Fruit fly (Drosophila melanogaster) whole organism, embryonic: ENCODE results near the gene CG6766.
A peak's percentile ranks its signal among the peaks of the same experiment; 100 is the strongest.

Source experiments
- Ada2b ChIP-seq: fragments of 200-800 bp; sonication (Bioruptor generic); IDR thresholded peaks from 2 replicates; pipeline ENCODE4 v1.3.6; 2022; ENCODE audit warnings: missing biosample characterization, missing genetic modification characterization
- Adf1 ChIP-seq: fragments of 200-800 bp; sonication (Bioruptor generic); IDR thresholded peaks from 2 replicates; pipeline ENCODE4 v1.3.6; 2022; ENCODE audit warnings: missing biosample characterization, missing genetic modification characterization
- Aef1 ChIP-seq: fragments of 200-800 bp; sonication (Bioruptor generic); IDR thresholded peaks from 3 replicates; pipeline ENCODE4 v1.3.6; 2022; ENCODE audit warnings: missing biosample characterization, missing genetic modification characterization
- Antp ChIP-seq: fragments of 200-800 bp; sonication (Bioruptor generic); optimal IDR thresholded peaks from 3 replicates; lab custom pipeline; 2016; ENCODE audit warnings: missing biosample characterization, missing genetic modification characterization
- Atf3 ChIP-seq: fragments of 200-800 bp; sonication (Bioruptor generic); optimal IDR thresholded peaks from 3 replicates; lab custom pipeline; 2016; ENCODE audit warnings: missing biosample characterization, missing genetic modification characterization
- Atf6 ChIP-seq: fragments of 200-800 bp; sonication (Bioruptor generic); IDR thresholded peaks from 2 replicates; pipeline ENCODE4 v1.3.6; 2022; ENCODE audit warnings: missing biosample characterization, missing genetic modification characterization
- CG10209 ChIP-seq: fragments of 200-800 bp; sonication (Bioruptor generic); optimal IDR thresholded peaks from 3 replicates; lab custom pipeline; 2017; ENCODE audit warnings: missing biosample characterization, mild to moderate bottlenecking, missing genetic modification characterization, missing genetic modification reagents
- CG10366 ChIP-seq: fragments of 200-800 bp; sonication (Bioruptor generic); IDR thresholded peaks from 2 replicates; pipeline ENCODE4 v1.3.6; 2022; ENCODE audit warnings: missing biosample characterization, missing genetic modification characterization
- CG17359 ChIP-seq: fragments of 200-800 bp; sonication (Bioruptor generic); optimal IDR thresholded peaks from 3 replicates; lab custom pipeline; 2018; ENCODE audit warnings: missing biosample characterization, mild to moderate bottlenecking, missing genetic modification characterization, moderate library complexity
- CG2889 ChIP-seq: fragments of 200-800 bp; sonication (Bioruptor generic); IDR thresholded peaks from 3 replicates; pipeline ENCODE4 v1.3.6; 2022; ENCODE audit warnings: missing biosample characterization, missing genetic modification characterization
- CG31365 ChIP-seq: fragments of 200-800 bp; sonication (Bioruptor generic); optimal IDR thresholded peaks from 2 replicates; lab custom pipeline; 2018; ENCODE audit warnings: missing biosample characterization, mild to moderate bottlenecking, missing genetic modification characterization
- CG3163 ChIP-seq: fragments of 200-800 bp; sonication (Bioruptor generic); optimal IDR thresholded peaks from 3 replicates; lab custom pipeline; 2016; ENCODE audit warnings: missing biosample characterization, missing genetic modification characterization
- CG32767 ChIP-seq: fragments of 200-800 bp; sonication (Bioruptor generic); IDR thresholded peaks from 2 replicates; pipeline ENCODE4 v1.3.6; 2022; ENCODE audit warnings: missing biosample characterization, missing genetic modification characterization
- CG33557 ChIP-seq: fragments of 200-800 bp; sonication (Bioruptor generic); optimal IDR thresholded peaks from 2 replicates; lab custom pipeline; 2019; ENCODE audit warnings: missing biosample characterization, mild to moderate bottlenecking, missing genetic modification characterization, moderate library complexity
- CG42726 ChIP-seq: fragments of 200-800 bp; sonication (Bioruptor generic); IDR thresholded peaks from 2 replicates; pipeline ENCODE4 v1.3.6; 2022; ENCODE audit warnings: missing biosample characterization, missing genetic modification characterization; ENCODE audit not compliant: partially characterized antibody
- CG4617 ChIP-seq: fragments of 200-800 bp; sonication (Bioruptor generic); optimal IDR thresholded peaks from 3 replicates; lab custom pipeline; 2016; ENCODE audit warnings: missing biosample characterization, missing genetic modification characterization, borderline replicate concordance
- CG7987 ChIP-seq: fragments of 200-800 bp; sonication (Bioruptor generic); optimal IDR thresholded peaks from 2 replicates; lab custom pipeline; 2018; ENCODE audit warnings: missing biosample characterization, mild to moderate bottlenecking, missing genetic modification characterization, moderate library complexity
- Dp ChIP-seq: fragments of 200-800 bp; sonication (Bioruptor generic); optimal IDR thresholded peaks from 2 replicates; lab custom pipeline; 2018; ENCODE audit warnings: missing biosample characterization, mild to moderate bottlenecking, missing genetic modification characterization, moderate library complexity
- Eip74EF ChIP-seq, 2 experiments: fragments of 200-800 bp in 1 of 2; fragments of >200 bp in 1 of 2; sonication (Bioruptor generic) in 1 of 2; optimal IDR thresholded peaks; 2 replicates each; lab custom pipeline; 2017 to 2019; ENCODE audit warnings: missing biosample characterization in 2 of 2, missing genetic modification characterization in 2 of 2, mild to moderate bottlenecking in 1 of 2, moderate library complexity in 1 of 2
- HLH4C ChIP-seq: fragments of 200-800 bp; sonication (Bioruptor generic); IDR thresholded peaks from 3 replicates; pipeline ENCODE4 v1.3.6; 2022; ENCODE audit warnings: missing biosample characterization, missing genetic modification characterization; ENCODE audit not compliant: partially characterized antibody
- Hr39 ChIP-seq: fragments of >200 bp; optimal IDR thresholded peaks from 2 replicates; lab custom pipeline; 2017
- Hr51 ChIP-seq, 2 experiments: fragments of 200-800 bp; sonication (Bioruptor generic); optimal IDR thresholded peaks; 2 replicates in 1 of 2; 3 replicates in 1 of 2; lab custom pipeline; 2016 to 2018; ENCODE audit warnings: missing biosample characterization in 2 of 2, missing genetic modification characterization in 2 of 2, mild to moderate bottlenecking in 1 of 2, moderate library complexity in 1 of 2
- Hr78 ChIP-seq, 2 experiments: fragments of 200-800 bp in 1 of 2; fragments of >200 bp in 1 of 2; sonication (Bioruptor generic) in 1 of 2; optimal IDR thresholded peaks; 2 replicates each; lab custom pipeline; 2017 to 2019; ENCODE audit warnings: missing biosample characterization in 2 of 2, missing genetic modification characterization in 2 of 2, mild to moderate bottlenecking in 1 of 2, moderate library complexity in 1 of 2
- Lpt ChIP-seq: fragments of >200 bp; optimal IDR thresholded peaks from 2 replicates; lab custom pipeline; 2018; ENCODE audit warnings: missing biosample characterization, missing genetic modification characterization
- Nf-YC ChIP-seq: fragments of 200-800 bp; optimal IDR thresholded peaks from 3 replicates; lab custom pipeline; 2019; ENCODE audit warnings: missing biosample characterization, mild to moderate bottlenecking, missing genetic modification characterization, moderate library complexity
- Oaz ChIP-seq: fragments of 200-800 bp; sonication (Bioruptor generic); IDR thresholded peaks from 2 replicates; pipeline ENCODE4 v1.3.6; 2022; ENCODE audit warnings: missing biosample characterization, missing genetic modification characterization
- Rx ChIP-seq: fragments of 200-800 bp; sonication (Bioruptor generic); IDR thresholded peaks from 2 replicates; pipeline ENCODE4 v1.3.6; 2022; ENCODE audit warnings: missing biosample characterization, missing genetic modification characterization
- Spps ChIP-seq: fragments of 200-800 bp; sonication (Bioruptor generic); optimal IDR thresholded peaks from 2 replicates; lab custom pipeline; 2018; ENCODE audit warnings: missing biosample characterization, mild to moderate bottlenecking, missing genetic modification characterization
- btn ChIP-seq: fragments of 200-800 bp; sonication (Bioruptor generic); optimal IDR thresholded peaks from 2 replicates; lab custom pipeline; 2016; ENCODE audit warnings: missing biosample characterization, missing genetic modification characterization
- caup ChIP-seq: fragments of 200-800 bp; sonication (Bioruptor generic); optimal IDR thresholded peaks from 3 replicates; lab custom pipeline; 2017; ENCODE audit warnings: missing biosample characterization, mild to moderate bottlenecking, missing genetic modification characterization, moderate library complexity; ENCODE audit not compliant: severe bottlenecking
- croc ChIP-seq: fragments of 200-800 bp; sonication (Bioruptor generic); conservative IDR thresholded peaks from 3 replicates; pipeline ENCODE4 v1.3.6; 2022; ENCODE audit warnings: missing biosample characterization, missing genetic modification characterization
- disco-r ChIP-seq: fragments of 200-800 bp; sonication (Bioruptor generic); optimal IDR thresholded peaks from 2 replicates; lab custom pipeline; 2016; ENCODE audit warnings: missing biosample characterization, missing genetic modification characterization
- dpn ChIP-seq, 2 experiments: fragments of 200-800 bp; sonication (Bioruptor generic); optimal IDR thresholded peaks; 3 replicates each; lab custom pipeline; 2016; ENCODE audit warnings: missing biosample characterization in 2 of 2, missing genetic modification characterization in 2 of 2
- emc ChIP-seq: fragments of 200-800 bp; sonication (Bioruptor generic); optimal IDR thresholded peaks from 2 replicates; lab custom pipeline; 2016; ENCODE audit warnings: missing biosample characterization, missing genetic modification characterization
- fd3F ChIP-seq: fragments of 200-800 bp; sonication (Bioruptor generic); optimal IDR thresholded peaks from 2 replicates; lab custom pipeline; 2018; ENCODE audit warnings: missing biosample characterization, mild to moderate bottlenecking, missing genetic modification characterization, moderate library complexity
- gce ChIP-seq: fragments of 200-800 bp; sonication (Bioruptor generic); IDR thresholded peaks from 3 replicates; pipeline ENCODE4 v1.3.6; 2022; ENCODE audit warnings: missing biosample characterization, missing genetic modification characterization
- gem ChIP-seq: fragments of 200-800 bp; sonication (Bioruptor generic); optimal IDR thresholded peaks from 2 replicates; lab custom pipeline; 2019; ENCODE audit warnings: missing biosample characterization, mild to moderate bottlenecking, missing genetic modification characterization, moderate library complexity
- gsb-n ChIP-seq: fragments of 200-800 bp; sonication (Bioruptor generic); optimal IDR thresholded peaks from 3 replicates; lab custom pipeline; 2018; ENCODE audit warnings: missing biosample characterization, mild to moderate bottlenecking, missing genetic modification characterization
- hbn ChIP-seq: fragments of 200-800 bp; sonication (Bioruptor generic); IDR thresholded peaks from 2 replicates; pipeline ENCODE4 v1.3.6; 2022; ENCODE audit warnings: missing biosample characterization, missing genetic modification characterization; ENCODE audit not compliant: partially characterized antibody
- hkb ChIP-seq, 2 experiments: fragments of 200-800 bp in 1 of 2; fragments of >200 bp in 1 of 2; sonication (Bioruptor generic) in 1 of 2; IDR thresholded peaks in 1 of 2; optimal IDR thresholded peaks in 1 of 2; 2 replicates each; pipeline versions ENCODE4 v1.3.6 to Lab custom; 2017 to 2022; ENCODE audit warnings: missing biosample characterization in 1 of 2, missing genetic modification characterization in 1 of 2
- kay ChIP-seq: fragments of 200-800 bp; sonication (Bioruptor generic); optimal IDR thresholded peaks from 2 replicates; lab custom pipeline; 2016; ENCODE audit warnings: missing biosample characterization, missing genetic modification characterization
- lilli ChIP-seq: fragments of 200-800 bp; sonication (Bioruptor generic); optimal IDR thresholded peaks from 3 replicates; lab custom pipeline; 2016; ENCODE audit warnings: missing biosample characterization, missing genetic modification characterization
- pnt ChIP-seq: fragments of 200-800 bp; sonication (Bioruptor generic); optimal IDR thresholded peaks from 3 replicates; lab custom pipeline; 2016; ENCODE audit warnings: missing biosample characterization, missing genetic modification characterization
- schlank ChIP-seq: fragments of 200-800 bp; sonication (Bioruptor generic); optimal IDR thresholded peaks from 2 replicates; lab custom pipeline; 2018; ENCODE audit warnings: missing biosample characterization, mild to moderate bottlenecking, missing genetic modification characterization
- slbo ChIP-seq: fragments of 200-800 bp; sonication (Bioruptor generic); IDR thresholded peaks from 2 replicates; pipeline ENCODE4 v1.3.6; 2022; ENCODE audit warnings: missing biosample characterization, missing genetic modification characterization
- unpg ChIP-seq: fragments of 200-800 bp; sonication (Bioruptor generic); optimal IDR thresholded peaks from 3 replicates; lab custom pipeline; 2018; ENCODE audit warnings: missing biosample characterization, mild to moderate bottlenecking, missing genetic modification characterization, moderate library complexity
- usp ChIP-seq: fragments of >200 bp; optimal IDR thresholded peaks from 2 replicates; lab custom pipeline; 2017; ENCODE audit warnings: missing biosample characterization, missing genetic modification characterization
- zen2 ChIP-seq: fragments of 200-800 bp; sonication (Bioruptor generic); IDR thresholded peaks from 3 replicates; pipeline ENCODE4 v1.3.6; 2022; ENCODE audit warnings: missing biosample characterization, missing genetic modification characterization; ENCODE audit not compliant: partially characterized antibody

The CG6766 gene

DNA sequence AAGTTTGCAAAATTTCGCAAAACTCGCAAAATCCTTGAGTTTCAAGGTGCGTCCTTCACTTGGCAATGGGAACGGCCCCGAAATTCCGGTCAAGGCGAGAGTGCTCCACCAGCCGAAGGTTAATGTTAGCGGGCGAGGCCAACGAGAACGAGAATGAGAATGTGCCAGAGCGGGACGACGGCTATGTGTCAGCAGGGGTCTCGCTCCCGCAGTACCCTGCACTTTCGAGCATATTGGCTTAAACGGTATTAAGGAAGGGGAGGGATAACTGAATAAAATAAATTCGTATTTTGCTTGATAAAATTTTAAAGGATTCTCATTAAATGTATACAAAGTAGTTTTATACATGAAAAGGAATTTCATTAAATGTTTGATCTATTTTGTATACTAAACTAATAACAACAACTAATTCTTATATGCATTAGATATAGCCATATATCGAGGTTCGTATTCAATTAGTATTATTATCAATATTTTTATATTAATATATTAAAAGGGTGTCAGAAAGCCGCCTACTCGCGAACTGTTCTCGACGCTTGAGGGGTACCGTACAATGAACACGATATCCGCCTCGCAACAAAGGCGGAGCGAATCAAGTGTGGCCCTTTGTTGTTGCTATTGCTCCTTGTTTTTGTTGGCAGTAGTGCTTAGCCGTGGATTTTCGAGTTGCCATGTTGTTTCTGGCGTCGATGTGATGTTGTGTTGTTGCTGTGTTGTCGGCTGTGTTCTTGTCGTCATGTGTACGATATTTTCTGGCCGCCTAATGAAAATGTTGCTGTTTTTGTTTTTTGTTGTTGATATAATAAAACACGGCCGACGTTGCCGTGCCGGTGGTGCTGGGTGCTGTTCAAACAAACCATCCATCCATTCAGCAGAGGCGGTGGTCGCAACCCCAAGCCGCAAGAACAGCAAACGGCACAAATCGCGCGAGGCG is 33.8 kb downstream of the CG6766 start:
- TF ChIP-seq Rx (GFP tag; lab: Robert Waterston, UW) (no peak), usp (GFP tag; lab: Kevin White, UChicago) (no peak), unpg (GFP tag; lab: Kevin White, UChicago) (peak; percentile 93), zen2 (GFP tag; lab: Robert Waterston, UW) (no peak), Ada2b (GFP tag; lab: Robert Waterston, UW) (no peak), fd3F (GFP tag; lab: Kevin White, UChicago) (peak; percentile 92), gem (tag; lab: Kevin White, UChicago) (peak; percentile 99), Eip74EF (GFP tag; optimal IDR thresholded peaks at IDR 0.05; lab: Kevin White, UChicago) (peak in 1 of 2 experiments; percentile 98), CG3163 (GFP tag; lab: Kevin White, UChicago) (no peak), CG17359 (tag; lab: Kevin White, UChicago) (peak; percentile 90), lilli (GFP tag; lab: Kevin White, UChicago) (peak; percentile 83), CG32767 (GFP tag; lab: Robert Waterston, UW) (no peak), CG4617 (GFP tag; lab: Kevin White, UChicago) (peak; percentile 54), CG42726 (GFP tag; lab: Robert Waterston, UW) (no peak), Hr51 (GFP tag; optimal IDR thresholded peaks at IDR 0.05; lab: Kevin White, UChicago) (peak; percentile 41 to 96), CG2889 (GFP tag; lab: Robert Waterston, UW) (no peak), CG10366 (GFP tag; lab: Robert Waterston, UW) (no peak), Hr78 (GFP tag; optimal IDR thresholded peaks at IDR 0.05; lab: Kevin White, UChicago) (peak in 1 of 2 experiments; percentile 33), pnt (GFP tag; lab: Kevin White, UChicago) (peak; percentile 58), hbn (no peak), Nf-YC (tag; lab: Kevin White, UChicago) (peak; percentile 87), gce (GFP tag; lab: Robert Waterston, UW) (no peak), gsb-n (tag; lab: Kevin White, UChicago) (peak; percentile 95), Aef1 (GFP tag; lab: Robert Waterston, UW) (no peak), emc (GFP tag; lab: Kevin White, UChicago) (no peak), Dp (GFP tag; lab: Kevin White, UChicago) (no peak), CG7987 (peak; percentile 56), croc (GFP tag; lab: Robert Waterston, UW) (peak; percentile 92), CG31365 (no peak), dpn (GFP tag; optimal IDR thresholded peaks at IDR 0.05; lab: Kevin White, UChicago) (peak; percentile 71 to 92), Antp (GFP tag; lab: Kevin White, UChicago) (peak; percentile 65), Spps (tag; lab: Kevin White, UChicago) (peak; percentile 84), Atf3 (GFP tag; lab: Kevin White, UChicago) (peak; percentile 57), hkb (optimal IDR thresholded peaks at IDR 0.05; lab: Kevin White, UChicago) (no peak), hkb (GFP tag; IDR thresholded peaks at IDR 0.05; lab: Robert Waterston, UW) (no peak), disco-r (GFP tag; lab: Kevin White, UChicago) (peak; percentile 18), schlank (peak; percentile 6), caup (GFP tag; lab: Kevin White, UChicago) (peak; percentile 94), kay (GFP tag; lab: Kevin White, UChicago) (peak; percentile 90), Adf1 (GFP tag; lab: Robert Waterston, UW) (no peak), CG33557 (GFP tag; lab: Kevin White, UChicago) (peak; percentile 95), btn (GFP tag; lab: Kevin White, UChicago) (peak; percentile 46), Lpt (GFP tag; lab: Kevin White, UChicago) (no peak), HLH4C (GFP tag; lab: Robert Waterston, UW) (no peak), Atf6 (GFP tag; lab: Robert Waterston, UW) (no peak), CG10209 (GFP tag; lab: Kevin White, UChicago) (peak; percentile 97), Oaz (no peak), Hr39 (no peak), slbo (GFP tag; lab: Robert Waterston, UW) (no peak)
